Worm (Caenorhabditis elegans) whole organism, L4 larva: ENCODE measurements around the gene col-152.
A peak's percentile ranks its signal among the peaks of the same experiment; 100 is the strongest.

Source experiments
- D1046.2 ChIP-seq: fragments of 200-800 bp; sonication (Bioruptor generic); IDR thresholded peaks from 2 replicates; pipeline ENCODE4 v1.3.6; 2022; ENCODE audit warnings: missing genetic modification characterization, missing compliant biosample characterization
- F49E8.2 ChIP-seq: sonication (generic microtip); optimal IDR thresholded peaks from 2 replicates; lab custom pipeline; 2016; ENCODE audit warnings: missing compliant biosample characterization, mild to moderate bottlenecking, missing genetic modification characterization, borderline replicate concordance
- Y48G9A.11 ChIP-seq: fragments of 200-800 bp; sonication (Bioruptor generic); IDR thresholded peaks from 2 replicates; pipeline ENCODE4 v1.3.6; 2022; ENCODE audit warnings: missing genetic modification reagents, missing genetic modification characterization, missing compliant biosample characterization
- Y5F2A.4 ChIP-seq: fragments of 200-800 bp; sonication (Bioruptor generic); optimal IDR thresholded peaks from 2 replicates; lab custom pipeline; 2018; ENCODE audit warnings: mild to moderate bottlenecking, missing genetic modification characterization, missing compliant biosample characterization
- ZK337.2 ChIP-seq: fragments of 200-800 bp; sonication (Bioruptor generic); IDR thresholded peaks from 2 replicates; pipeline ENCODE4 v1.3.6; 2022; ENCODE audit warnings: missing genetic modification reagents, missing genetic modification characterization, missing compliant biosample characterization
- arid-1 ChIP-seq: fragments of 200-800 bp; sonication (Bioruptor generic); conservative IDR thresholded peaks from 2 replicates; pipeline ENCODE4 v1.3.6; 2022; ENCODE audit warnings: missing genetic modification reagents, missing genetic modification characterization, missing compliant biosample characterization
- ceh-20 ChIP-seq: fragments of 200-800 bp; sonication (Bioruptor generic); IDR thresholded peaks from 2 replicates; pipeline ENCODE4 v1.3.6; 2022; ENCODE audit warnings: missing genetic modification reagents, missing genetic modification characterization, missing compliant biosample characterization
- ceh-32 ChIP-seq: sonication (generic microtip); optimal IDR thresholded peaks from 2 replicates; lab custom pipeline; 2016; ENCODE audit warnings: mild to moderate bottlenecking, missing genetic modification characterization, missing compliant biosample characterization; ENCODE audit not compliant: poor library complexity
- ceh-44 ChIP-seq: fragments of 200-800 bp; sonication (Bioruptor generic); IDR thresholded peaks from 2 replicates; pipeline ENCODE4 v1.3.6; 2022; ENCODE audit warnings: missing genetic modification reagents, missing genetic modification characterization, missing compliant biosample characterization
- ceh-82 ChIP-seq: sonication (generic microtip); optimal IDR thresholded peaks from 2 replicates; lab custom pipeline; 2017; ENCODE audit warnings: missing biosample characterization, missing genetic modification characterization
- ces-1 ChIP-seq: fragments of 150-350 bp; sonication (generic microtip); optimal IDR thresholded peaks from 4 replicates; lab custom pipeline; 2014; ENCODE audit warnings: missing biosample characterization, missing genetic modification reagents, missing genetic modification characterization
- daf-12 ChIP-seq: fragments of 150-350 bp; optimal IDR thresholded peaks from 2 replicates; lab custom pipeline; 2014; ENCODE audit warnings: missing biosample characterization, missing genetic modification reagents, missing genetic modification characterization
- daf-16 ChIP-seq, 3 experiments: sonication (generic microtip); optimal IDR thresholded peaks; 2 replicates each; lab custom pipeline; 2016 to 2017; ENCODE audit warnings: missing genetic modification characterization in 3 of 3, missing genetic modification reagents in 3 of 3, mild to moderate bottlenecking in 2 of 3, missing compliant biosample characterization in 2 of 3, missing biosample characterization in 1 of 3, moderate library complexity in 1 of 3
- daf-8 ChIP-seq: fragments of 200-800 bp; sonication (Bioruptor generic); IDR thresholded peaks from 2 replicates; pipeline ENCODE4 v1.3.6; 2022; ENCODE audit warnings: missing genetic modification characterization, missing compliant biosample characterization
- dmd-9 ChIP-seq: fragments of 200-800 bp; sonication (Bioruptor generic); IDR thresholded peaks from 2 replicates; pipeline ENCODE4 v1.3.6; 2022; ENCODE audit warnings: missing genetic modification reagents, missing genetic modification characterization, missing compliant biosample characterization
- dpl-1 ChIP-seq: fragments of 150-350 bp; optimal IDR thresholded peaks from 2 replicates; lab custom pipeline; 2014; ENCODE audit warnings: missing biosample characterization, missing genetic modification reagents, missing genetic modification characterization
- dve-1 ChIP-seq: sonication (generic microtip); optimal IDR thresholded peaks from 2 replicates; lab custom pipeline; 2017; ENCODE audit warnings: antibody characterized with exemption, mild to moderate bottlenecking, missing genetic modification characterization, missing compliant biosample characterization; ENCODE audit not compliant: insufficient read depth
- egl-43 ChIP-seq: fragments of 200-800 bp; sonication (Bioruptor generic); IDR thresholded peaks from 2 replicates; pipeline ENCODE4 v1.3.6; 2022; ENCODE audit warnings: missing genetic modification reagents, missing genetic modification characterization, missing compliant biosample characterization
- hmg-1.1 ChIP-seq: fragments of 200-800 bp; sonication (Bioruptor generic); IDR thresholded peaks from 2 replicates; pipeline ENCODE4 v1.3.6; 2022; ENCODE audit warnings: missing genetic modification reagents, missing genetic modification characterization, missing compliant biosample characterization
- jun-1 ChIP-seq: fragments of 150-350 bp; optimal IDR thresholded peaks from 2 replicates; lab custom pipeline; 2014; ENCODE audit warnings: missing biosample characterization, missing genetic modification reagents, missing genetic modification characterization
- lim-7 ChIP-seq: fragments of 200-800 bp; sonication (Bioruptor generic); IDR thresholded peaks from 2 replicates; pipeline ENCODE4 v1.3.6; 2022; ENCODE audit warnings: missing genetic modification characterization, missing compliant biosample characterization
- lin-15B ChIP-seq: fragments of 150-350 bp; sonication (generic microtip); optimal IDR thresholded peaks from 3 replicates; lab custom pipeline; 2014; ENCODE audit warnings: missing biosample characterization, missing genetic modification characterization
- lsy-2 ChIP-seq, 2 experiments: fragments of 150-350 bp in 1 of 2; sonication (generic microtip) in 1 of 2; optimal IDR thresholded peaks; 2 replicates each; lab custom pipeline; 2014 to 2017; ENCODE audit warnings: missing biosample characterization in 2 of 2, missing genetic modification characterization in 2 of 2
- madf-5 ChIP-seq, 2 experiments: fragments of 200-800 bp; sonication (Bioruptor generic); IDR thresholded peaks; 2 replicates each; pipeline ENCODE4 v1.3.6; 2022; ENCODE audit warnings: missing compliant biosample characterization in 2 of 2, missing genetic modification characterization in 2 of 2
- mdt-29 ChIP-seq: fragments of 200-800 bp; sonication (Bioruptor generic); IDR thresholded peaks from 2 replicates; pipeline ENCODE4 v1.3.6; 2022; ENCODE audit warnings: missing genetic modification reagents, missing genetic modification characterization, missing compliant biosample characterization
- mep-1 ChIP-seq: fragments of 150-350 bp; sonication (generic microtip); optimal IDR thresholded peaks from 3 replicates; lab custom pipeline; 2014; ENCODE audit warnings: missing biosample characterization, missing genetic modification characterization
- mes-2 ChIP-seq: sonication (generic microtip); optimal IDR thresholded peaks from 2 replicates; lab custom pipeline; 2016; ENCODE audit warnings: missing genotype, mild to moderate bottlenecking, missing genetic modification characterization, missing compliant biosample characterization; ENCODE audit not compliant: poor library complexity, severe bottlenecking
- mxl-3 ChIP-seq: fragments of 200-800 bp; sonication (Bioruptor generic); optimal IDR thresholded peaks from 2 replicates; lab custom pipeline; 2018; ENCODE audit warnings: mild to moderate bottlenecking, missing genetic modification characterization, missing compliant biosample characterization
- nhr-10 ChIP-seq: fragments of 150-350 bp; optimal IDR thresholded peaks from 2 replicates; lab custom pipeline; 2014; ENCODE audit warnings: missing biosample characterization, missing genetic modification characterization
- nhr-11 ChIP-seq: fragments of 150-350 bp; optimal IDR thresholded peaks from 2 replicates; lab custom pipeline; 2014; ENCODE audit warnings: missing biosample characterization, missing genetic modification characterization
- nhr-111 ChIP-seq: fragments of 200-800 bp; sonication (Bioruptor generic); optimal IDR thresholded peaks from 2 replicates; lab custom pipeline; 2018; ENCODE audit warnings: mild to moderate bottlenecking, missing genetic modification characterization, missing compliant biosample characterization
- nhr-41 ChIP-seq: fragments of 200-800 bp; sonication (Bioruptor generic); IDR thresholded peaks from 2 replicates; pipeline ENCODE4 v1.3.6; 2022; ENCODE audit warnings: missing genetic modification reagents, missing genetic modification characterization, missing compliant biosample characterization
- nhr-6 ChIP-seq: fragments of 150-350 bp; optimal IDR thresholded peaks from 2 replicates; lab custom pipeline; 2014; ENCODE audit warnings: missing biosample characterization, missing genetic modification characterization
- nhr-77 ChIP-seq: fragments of 150-350 bp; optimal IDR thresholded peaks from 2 replicates; lab custom pipeline; 2014; ENCODE audit warnings: missing biosample characterization, missing genetic modification characterization
- pha-4 ChIP-seq, 2 experiments: fragments of 150-350 bp in 1 of 2; fragments of 200-800 bp in 1 of 2; sonication (Bioruptor generic) in 1 of 2; IDR thresholded peaks in 1 of 2; optimal IDR thresholded peaks in 1 of 2; 2 replicates each; pipeline versions ENCODE4 v1.3.6 to Lab custom; 2014 to 2022; ENCODE audit warnings: missing genetic modification characterization in 2 of 2, missing genetic modification reagents in 2 of 2, missing biosample characterization in 1 of 2, missing compliant biosample characterization in 1 of 2
- set-16 ChIP-seq: fragments of 200-800 bp; sonication (Bioruptor generic); IDR thresholded peaks from 2 replicates; pipeline ENCODE4 v1.3.6; 2022; ENCODE audit warnings: missing genetic modification reagents, missing genetic modification characterization, missing compliant biosample characterization
- skn-1 ChIP-seq: fragments of 150-350 bp; optimal IDR thresholded peaks from 2 replicates; lab custom pipeline; 2014; ENCODE audit warnings: missing biosample characterization, missing genetic modification characterization
- snpc-4 ChIP-seq: fragments of 150-350 bp; optimal IDR thresholded peaks from 2 replicates; lab custom pipeline; 2014; ENCODE audit warnings: missing biosample characterization, missing genetic modification characterization
- spr-1 ChIP-seq: sonication (generic microtip); optimal IDR thresholded peaks from 2 replicates; lab custom pipeline; 2016; ENCODE audit warnings: mild to moderate bottlenecking, missing genetic modification characterization, missing compliant biosample characterization
- unc-130 ChIP-seq: sonication (generic microtip); optimal IDR thresholded peaks from 2 replicates; lab custom pipeline; 2016; ENCODE audit warnings: missing genetic modification reagents, missing genetic modification characterization, missing compliant biosample characterization
- unc-62 ChIP-seq, 3 experiments: fragments of 150-350 bp in 1 of 3; sonication (generic microtip); optimal IDR thresholded peaks in 2 of 3; peaks in 1 of 3; 1 replicate in 1 of 3; 2 replicates in 2 of 3; lab custom pipeline; 2014 to 2017; ENCODE audit warnings: missing biosample characterization in 3 of 3, missing genetic modification characterization in 3 of 3, missing genetic modification reagents in 3 of 3, missing genotype in 1 of 3
- zag-1 ChIP-seq: fragments of 150-350 bp; optimal IDR thresholded peaks from 2 replicates; lab custom pipeline; 2014; ENCODE audit warnings: missing biosample characterization, missing genetic modification characterization
- ztf-11 ChIP-seq: fragments of 150-350 bp; optimal IDR thresholded peaks from 2 replicates; lab custom pipeline; 2014; ENCODE audit warnings: missing biosample characterization, missing genetic modification characterization

The col-152 gene

DNA sequence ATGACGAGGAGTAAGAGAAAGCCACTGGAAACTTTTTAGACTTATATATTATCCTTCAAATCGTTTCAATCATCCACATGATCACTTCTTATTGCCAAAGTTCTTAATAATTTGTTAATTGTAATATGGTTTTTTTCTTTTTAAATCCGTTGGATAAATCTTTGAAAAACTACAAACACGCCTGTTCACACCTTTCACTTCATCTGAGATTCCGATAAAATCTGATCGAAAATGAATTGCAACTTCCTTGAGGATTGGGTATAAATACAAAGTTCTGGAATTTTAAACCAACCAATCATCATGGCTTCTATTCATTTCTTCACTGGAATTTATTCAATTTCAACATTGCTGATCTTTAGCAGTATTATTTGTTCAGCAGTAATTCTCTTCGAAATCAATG is at the start of gene col-152:
TSS of gene col-152 (plus strand) at position 301 of the 400 bp plus-strand sequence.
- TF ChIP-seq nhr-111 (GFP tag; lab: Kevin White, UChicago) (no peak), ceh-44 (GFP tag; lab: Robert Waterston, UW) (no peak), mdt-29 (no peak), egl-43 (GFP tag; lab: Robert Waterston, UW) (no peak), snpc-4 (tag; lab: Kevin White, UChicago) (no peak), daf-16 (GFP tag; optimal IDR thresholded peaks at IDR 0.05; lab: Kevin White, UChicago) (no peak), daf-16 (tag; optimal IDR thresholded peaks at IDR 0.05; lab: Kevin White, UChicago) (no peak), lsy-2 (tag; optimal IDR thresholded peaks at IDR 0.05; lab: Kevin White, UChicago) (no peak), nhr-77 (tag; lab: Kevin White, UChicago) (no peak), ceh-82 (no peak), dmd-9 (GFP tag; lab: Robert Waterston, UW) (no peak), zag-1 (tag; lab: Kevin White, UChicago) (no peak), spr-1 (no peak), daf-12 (tag; lab: Kevin White, UChicago) (no peak), lim-7 (GFP tag; lab: Robert Waterston, UW) (no peak), mep-1 (tag; lab: Kevin White, UChicago) (no peak), set-16 (GFP tag; lab: Robert Waterston, UW) (no peak)

- TF ChIP-seq unc-62 (GFP tag; optimal IDR thresholded peaks at IDR 0.05 in 1 of 2; lab: Kevin White, UChicago) (peak in 1 of 2 experiments; percentile 61), unc-62 (tag; optimal IDR thresholded peaks at IDR 0.05; lab: Kevin White, UChicago) (no peak), ceh-32 (no peak)
These were observed 46.5 kb upstream of the col-152 start, which contains the start of gene dmsr-8 for ce11 chrV:10514271-10514670. Gene dmsr-8 (minus strand): TSS chrV:10514371.

DNA sequence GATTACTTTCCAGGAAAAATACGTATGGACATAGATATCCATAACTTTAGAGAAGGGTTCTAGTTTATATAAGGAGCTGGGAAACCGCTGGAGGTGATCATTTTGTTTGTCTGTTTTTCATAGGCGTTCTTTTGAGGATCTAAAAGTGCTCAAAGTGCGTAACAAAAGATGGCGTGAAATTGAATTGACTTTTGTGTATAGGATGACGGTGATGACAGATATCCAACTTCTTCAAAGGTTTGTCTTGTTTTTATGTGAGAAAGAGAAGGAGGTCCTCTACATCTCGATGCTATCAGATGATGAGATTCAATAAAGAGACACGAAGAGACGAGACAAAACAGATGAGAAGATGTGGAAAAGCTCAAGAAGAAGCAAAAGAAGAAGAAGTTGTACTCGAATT is 44.0 kb upstream of the col-152 start:
- TF ChIP-seq skn-1 (no peak), nhr-11 (tag; lab: Kevin White, UChicago) (no peak), pha-4 (GFP tag; IDR thresholded peaks at IDR 0.05; lab: Robert Waterston, UW) (no peak), pha-4 (tag; optimal IDR thresholded peaks at IDR 0.05; lab: Kevin White, UChicago) (no peak), mep-1 (tag; lab: Kevin White, UChicago) (no peak), unc-62 (GFP tag; optimal IDR thresholded peaks at IDR 0.05 in 1 of 2; lab: Kevin White, UChicago) (peak in 1 of 2 experiments; percentile 96), unc-62 (tag; optimal IDR thresholded peaks at IDR 0.05; lab: Kevin White, UChicago) (no peak)

- TF ChIP-seq mxl-3 (GFP tag; lab: Kevin White, UChicago) (peak; percentile 31), spr-1 (no peak), nhr-10 (no peak), hmg-1.1 (peak; percentile 44; the same call in 1 of the 2 replicates), ztf-11 (tag; lab: Kevin White, UChicago) (no peak), jun-1 (no peak), arid-1 (GFP tag; lab: Robert Waterston, UW) (no peak), ces-1 (no peak), pha-4 (GFP tag; IDR thresholded peaks at IDR 0.05; lab: Robert Waterston, UW) (no peak; the same call in 1 of the 2 replicates), pha-4 (tag; optimal IDR thresholded peaks at IDR 0.05; lab: Kevin White, UChicago) (no peak), nhr-11 (tag; lab: Kevin White, UChicago) (no peak), dve-1 (tag; lab: Kevin White, UChicago) (no peak), nhr-6 (peak; percentile 32), madf-5 (GFP tag; IDR thresholded peaks at IDR 0.05; lab: Robert Waterston, UW) (no peak), nhr-41 (no peak), Y48G9A.11 (GFP tag; lab: Robert Waterston, UW) (peak; percentile 48), Y5F2A.4 (no peak), F49E8.2 (tag; lab: Kevin White, UChicago) (no peak), dpl-1 (GFP tag; lab: Kevin White, UChicago) (peak; percentile 73), ceh-20 (GFP tag; lab: Robert Waterston, UW) (no peak), daf-8 (no peak), lin-15B (tag; lab: Kevin White, UChicago) (no peak), dmd-9 (GFP tag; lab: Robert Waterston, UW) (peak; percentile 89; the same call in 1 of the 2 replicates), ZK337.2 (GFP tag; lab: Robert Waterston, UW) (peak; percentile 89), D1046.2 (GFP tag; lab: Robert Waterston, UW) (0 out of 2 replicates have a peak, but pooled peaks have one; percentile 68), unc-130 (GFP tag; lab: Kevin White, UChicago) (peak; percentile 74), mes-2 (tag; lab: Kevin White, UChicago) (peak; percentile 98)
These were observed 34.8 kb upstream of the col-152 start, which contains the start of the genes C35A5.8 and hda-11 for ce11 chrV:10525902-10526301. Gene C35A5.8 (minus strand): TSS chrV:10525908. Gene hda-11 (plus strand): TSS chrV:10526184.
